Fruit fly (Drosophila melanogaster) whole organism, embryonic: ENCODE measurements around the gene Duox.

Experiments used
- CG1024 ChIP-seq: fragments of 200-800 bp; sonication (Bioruptor generic); IDR thresholded peaks from 2 replicates; pipeline ENCODE4 v1.3.6; 2022; ENCODE audit warnings: missing biosample characterization, missing genetic modification characterization
- CG10979 ChIP-seq: fragments of 200-800 bp; sonication (Bioruptor generic); optimal IDR thresholded peaks from 2 replicates; lab custom pipeline; 2018; ENCODE audit warnings: missing biosample characterization, mild to moderate bottlenecking, missing genetic modification characterization, moderate library complexity
- CG11093 ChIP-seq: fragments of 200-800 bp; sonication (Bioruptor generic); IDR thresholded peaks from 3 replicates; pipeline ENCODE4 v1.3.6; 2022; ENCODE audit warnings: missing biosample characterization, missing genetic modification characterization
- CG12236 ChIP-seq: fragments of 200-800 bp; sonication (Bioruptor generic); optimal IDR thresholded peaks from 2 replicates; lab custom pipeline; 2016; ENCODE audit warnings: missing biosample characterization, missing genetic modification characterization
- CG13296 ChIP-seq: fragments of 200-800 bp; sonication (Bioruptor generic); optimal IDR thresholded peaks from 3 replicates; lab custom pipeline; 2018; ENCODE audit warnings: missing biosample characterization, mild to moderate bottlenecking, missing genetic modification characterization
- CG13775 ChIP-seq: fragments of 200-800 bp; sonication (Bioruptor generic); optimal IDR thresholded peaks from 3 replicates; lab custom pipeline; 2017; ENCODE audit warnings: missing biosample characterization, mild to moderate bottlenecking, missing genetic modification characterization
- CG15073 ChIP-seq: fragments of 200-800 bp; sonication (Bioruptor generic); optimal IDR thresholded peaks from 2 replicates; lab custom pipeline; 2016; ENCODE audit warnings: missing biosample characterization, missing genetic modification characterization
- CG1602 ChIP-seq: fragments of 200-800 bp; sonication (Bioruptor generic); optimal IDR thresholded peaks from 3 replicates; lab custom pipeline; 2016; ENCODE audit warnings: missing biosample characterization, missing genetic modification characterization
- CG17186 ChIP-seq: fragments of 200-800 bp; sonication (Bioruptor generic); optimal IDR thresholded peaks from 3 replicates; lab custom pipeline; 2017; ENCODE audit warnings: missing biosample characterization, missing genetic modification reagents, missing genetic modification characterization
- CG17328 ChIP-seq: fragments of 200-800 bp; sonication (Bioruptor generic); IDR thresholded peaks from 2 replicates; pipeline ENCODE4 v1.3.6; 2022; ENCODE audit warnings: missing biosample characterization, missing genetic modification characterization
- CG18599 ChIP-seq: fragments of 200-800 bp; sonication (Bioruptor generic); optimal IDR thresholded peaks from 3 replicates; lab custom pipeline; 2017; ENCODE audit warnings: missing biosample characterization, missing genetic modification characterization, mild to moderate bottlenecking, moderate library complexity, missing genetic modification reagents
- CG18764 ChIP-seq: fragments of 200-800 bp; sonication (Bioruptor generic); optimal IDR thresholded peaks from 3 replicates; lab custom pipeline; 2016; ENCODE audit warnings: missing biosample characterization, missing genetic modification characterization
- CG30403 ChIP-seq: fragments of 200-800 bp; sonication (Bioruptor generic); optimal IDR thresholded peaks from 3 replicates; lab custom pipeline; 2016; ENCODE audit warnings: missing biosample characterization, missing genetic modification characterization
- CG34422 ChIP-seq: fragments of 200-800 bp; sonication (Bioruptor generic); IDR thresholded peaks from 3 replicates; pipeline ENCODE4 v1.3.6; 2022; ENCODE audit warnings: missing biosample characterization, missing genetic modification characterization
- CG4820 ChIP-seq: fragments of 200-800 bp; sonication (Bioruptor generic); optimal IDR thresholded peaks from 3 replicates; lab custom pipeline; 2016; ENCODE audit warnings: missing biosample characterization, missing genetic modification characterization
- Dfd ChIP-seq, 2 experiments: fragments of >200 bp; optimal IDR thresholded peaks; 2 replicates each; lab custom pipeline; 2017; ENCODE audit warnings: missing biosample characterization in 2 of 2, missing genetic modification characterization in 2 of 2
- Doc3 ChIP-seq: fragments of 200-800 bp; sonication (Bioruptor generic); IDR thresholded peaks from 3 replicates; pipeline ENCODE4 v1.3.6; 2022; ENCODE audit warnings: missing biosample characterization, missing genetic modification characterization; ENCODE audit not compliant: partially characterized antibody
- Ets65A ChIP-seq: fragments of 200-800 bp; sonication (Bioruptor generic); peaks from one replicate; lab custom pipeline; 2016; ENCODE audit warnings: missing biosample characterization, missing genetic modification characterization
- Fer2 ChIP-seq: fragments of 200-800 bp; sonication (Bioruptor generic); optimal IDR thresholded peaks from 2 replicates; lab custom pipeline; 2018; ENCODE audit warnings: missing biosample characterization, mild to moderate bottlenecking, missing genetic modification characterization, moderate library complexity
- Gug ChIP-seq: fragments of 200-800 bp; sonication (Bioruptor generic); IDR thresholded peaks from 4 replicates; pipeline ENCODE4 v1.3.6; 2022; ENCODE audit warnings: missing biosample characterization, missing genetic modification characterization
- HLHmδ ChIP-seq: fragments of 200-800 bp; sonication (Bioruptor generic); optimal IDR thresholded peaks from 2 replicates; lab custom pipeline; 2018; ENCODE audit warnings: missing biosample characterization, mild to moderate bottlenecking, missing genetic modification characterization, moderate library complexity
- Hr51 ChIP-seq, 2 experiments: fragments of 200-800 bp; sonication (Bioruptor generic); optimal IDR thresholded peaks; 2 replicates in 1 of 2; 3 replicates in 1 of 2; lab custom pipeline; 2016 to 2018; ENCODE audit warnings: missing biosample characterization in 2 of 2, missing genetic modification characterization in 2 of 2, mild to moderate bottlenecking in 1 of 2, moderate library complexity in 1 of 2
- Lpt ChIP-seq: fragments of >200 bp; optimal IDR thresholded peaks from 2 replicates; lab custom pipeline; 2018; ENCODE audit warnings: missing biosample characterization, missing genetic modification characterization
- Med ChIP-seq: fragments of 200-800 bp; sonication (Bioruptor generic); peaks from one replicate; lab custom pipeline; 2016; ENCODE audit warnings: missing biosample characterization, missing genetic modification characterization, mild to moderate bottlenecking, inconsistent platforms, moderate library complexity
- Myb ChIP-seq: fragments of 200-800 bp; sonication (Bioruptor generic); optimal IDR thresholded peaks from 2 replicates; lab custom pipeline; 2016; ENCODE audit warnings: missing biosample characterization, missing genetic modification characterization
- Sox102F ChIP-seq: fragments of 200-800 bp; sonication (Bioruptor generic); optimal IDR thresholded peaks from 2 replicates; lab custom pipeline; 2018; ENCODE audit warnings: missing biosample characterization, mild to moderate bottlenecking, missing genetic modification characterization, moderate library complexity
- Sry-β ChIP-seq: fragments of 200-800 bp; sonication (Bioruptor generic); optimal IDR thresholded peaks from 2 replicates; lab custom pipeline; 2018; ENCODE audit warnings: missing biosample characterization, mild to moderate bottlenecking, missing genetic modification characterization, moderate library complexity
- Usf ChIP-seq: fragments of 200-800 bp; sonication (Bioruptor generic); optimal IDR thresholded peaks from 2 replicates; lab custom pipeline; 2017; ENCODE audit warnings: missing genotype, missing biosample characterization, missing genetic modification characterization
- ac ChIP-seq: fragments of 200-800 bp; sonication (Bioruptor generic); optimal IDR thresholded peaks from 3 replicates; lab custom pipeline; 2017; ENCODE audit warnings: missing biosample characterization, mild to moderate bottlenecking, missing genetic modification characterization
- bab2 ChIP-seq: fragments of 200-800 bp; sonication (Bioruptor generic); optimal IDR thresholded peaks from 2 replicates; lab custom pipeline; 2016; ENCODE audit warnings: missing biosample characterization, missing genetic modification characterization
- bcd ChIP-seq: fragments of 200-800 bp; sonication (Bioruptor generic); optimal IDR thresholded peaks from 2 replicates; lab custom pipeline; 2017; ENCODE audit warnings: missing biosample characterization, mild to moderate bottlenecking, missing genetic modification characterization
- esg ChIP-seq: fragments of 200-800 bp; sonication (Bioruptor generic); conservative IDR thresholded peaks from 2 replicates; pipeline ENCODE4 v1.3.6; 2022; ENCODE audit warnings: missing biosample characterization, missing genetic modification characterization
- h ChIP-seq: fragments of >200 bp; optimal IDR thresholded peaks from 2 replicates; lab custom pipeline; 2017
- ken ChIP-seq: fragments of 200-800 bp; sonication (Bioruptor generic); IDR thresholded peaks from 3 replicates; pipeline ENCODE4 v1.3.6; 2022; ENCODE audit warnings: missing biosample characterization, missing genetic modification characterization
- klu ChIP-seq: fragments of 200-800 bp; sonication (Bioruptor generic); IDR thresholded peaks from 2 replicates; pipeline ENCODE4 v1.3.6; 2022; ENCODE audit warnings: missing biosample characterization, missing genetic modification characterization
- knrl ChIP-seq: fragments of 200-800 bp; sonication (Bioruptor generic); IDR thresholded peaks from 3 replicates; pipeline ENCODE4 v1.3.6; 2022; ENCODE audit warnings: missing biosample characterization, missing genetic modification characterization; ENCODE audit not compliant: partially characterized antibody
- lbe ChIP-seq: fragments of 200-800 bp; sonication (Bioruptor generic); optimal IDR thresholded peaks from 2 replicates; lab custom pipeline; 2016; ENCODE audit warnings: missing biosample characterization, mild to moderate bottlenecking, missing genetic modification characterization
- lmd ChIP-seq: fragments of 200-800 bp; sonication (Bioruptor generic); IDR thresholded peaks from 2 replicates; pipeline ENCODE4 v1.3.6; 2022; ENCODE audit warnings: missing biosample characterization, missing genetic modification characterization
- nau ChIP-seq: fragments of 200-800 bp; sonication (Bioruptor generic); optimal IDR thresholded peaks from 3 replicates; lab custom pipeline; 2017; ENCODE audit warnings: missing biosample characterization, mild to moderate bottlenecking, missing genetic modification characterization, missing genetic modification reagents
- p53 ChIP-seq: fragments of 200-800 bp; sonication (Bioruptor generic); optimal IDR thresholded peaks from 2 replicates; lab custom pipeline; 2016; ENCODE audit warnings: missing biosample characterization, missing genetic modification characterization
- pnt ChIP-seq: fragments of 200-800 bp; sonication (Bioruptor generic); optimal IDR thresholded peaks from 3 replicates; lab custom pipeline; 2016; ENCODE audit warnings: missing biosample characterization, missing genetic modification characterization
- scrt ChIP-seq: fragments of 200-800 bp; sonication (Bioruptor generic); optimal IDR thresholded peaks from 2 replicates; lab custom pipeline; 2018; ENCODE audit warnings: missing biosample characterization, mild to moderate bottlenecking, missing genetic modification characterization, moderate library complexity
- sd ChIP-seq: fragments of 200-800 bp; sonication (Bioruptor generic); optimal IDR thresholded peaks from 3 replicates; lab custom pipeline; 2018; ENCODE audit warnings: missing biosample characterization, mild to moderate bottlenecking, missing genetic modification characterization, moderate library complexity
- sens ChIP-seq: fragments of 200-800 bp; sonication (Bioruptor generic); peaks from one replicate; lab custom pipeline; 2016; ENCODE audit warnings: missing biosample characterization, missing genetic modification characterization
- sim ChIP-seq: fragments of 200-800 bp; sonication (Bioruptor generic); IDR thresholded peaks from 2 replicates; pipeline ENCODE4 v1.3.6; 2022; ENCODE audit warnings: missing biosample characterization, missing genetic modification characterization
- sna ChIP-seq: fragments of 200-800 bp; sonication (Bioruptor generic); IDR thresholded peaks from 2 replicates; pipeline ENCODE4 v1.3.6; 2022; ENCODE audit warnings: missing biosample characterization, missing genetic modification characterization; ENCODE audit not compliant: partially characterized antibody
- stc ChIP-seq: fragments of 200-800 bp; sonication (Bioruptor generic); IDR thresholded peaks from 2 replicates; pipeline ENCODE4 v1.3.6; 2022; ENCODE audit warnings: missing biosample characterization, missing genetic modification characterization
- tll ChIP-seq, 2 experiments: fragments of 200-800 bp in 1 of 2; fragments of >200 bp in 1 of 2; sonication (Bioruptor generic) in 1 of 2; optimal IDR thresholded peaks; 2 replicates each; lab custom pipeline; 2017 to 2019; ENCODE audit warnings: missing biosample characterization in 2 of 2, missing genetic modification characterization in 2 of 2, mild to moderate bottlenecking in 1 of 2, moderate library complexity in 1 of 2
- trem ChIP-seq: fragments of 200-800 bp; optimal IDR thresholded peaks from 3 replicates; lab custom pipeline; 2019; ENCODE audit warnings: missing biosample characterization, mild to moderate bottlenecking, missing genetic modification characterization, moderate library complexity
- wor ChIP-seq: fragments of 200-800 bp; sonication (Bioruptor generic); IDR thresholded peaks from 2 replicates; pipeline ENCODE4 v1.3.6; 2022; ENCODE audit warnings: missing biosample characterization, missing genetic modification characterization

Duox gene

DNA sequence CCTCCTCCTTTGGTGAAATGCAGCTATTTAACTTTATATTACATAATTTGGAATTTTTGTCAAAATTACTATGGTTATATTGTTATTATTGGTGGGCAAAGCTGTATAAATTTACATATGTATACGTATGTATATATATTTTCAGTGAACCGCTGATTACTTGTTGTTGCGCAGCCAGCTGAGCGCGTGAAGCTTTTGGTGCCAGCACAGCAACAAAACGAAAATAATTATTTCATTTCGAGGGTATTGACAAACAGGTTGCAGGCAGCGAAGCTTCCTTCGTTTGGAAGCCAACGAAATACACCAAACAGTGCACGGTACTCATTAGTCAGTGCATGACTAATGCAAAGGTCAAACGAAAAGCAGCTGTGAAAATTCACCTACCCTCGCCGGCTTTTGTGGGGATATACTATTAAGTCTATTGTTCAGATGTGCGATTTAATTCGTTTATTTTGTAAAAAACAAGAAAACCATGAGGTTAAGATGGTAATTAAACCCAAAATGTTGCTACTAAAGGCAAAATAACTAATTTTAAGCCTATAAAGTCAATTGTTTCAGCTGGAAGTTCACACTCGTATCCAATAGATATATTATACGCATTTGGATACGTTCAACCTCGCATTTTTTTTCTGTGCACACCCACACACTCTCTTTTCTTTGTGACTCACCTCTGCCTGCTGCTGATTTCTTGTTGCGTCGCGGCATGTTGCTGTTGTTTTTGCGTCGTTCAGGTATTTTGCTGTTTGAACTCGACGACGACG is 43.1 kb upstream of the Duox start (continued):
- TF ChIP-seq HLHmδ (GFP tag; lab: Kevin White, UChicago) (no peak), klu (GFP tag; lab: Robert Waterston, UW) (no peak), lmd (peak; percentile 23; the same call in 1 of the 2 replicates), Gug (GFP tag; lab: Robert Waterston, UW) (peak; percentile 9; the same call in 1 of the 4 replicates), CG18599 (GFP tag; lab: Kevin White, UChicago) (peak; percentile 25), CG34422 (GFP tag; lab: Robert Waterston, UW) (no peak), bab2 (GFP tag; lab: Kevin White, UChicago) (no peak), sna (GFP tag; lab: Robert Waterston, UW) (no peak), ac (GFP tag; lab: Kevin White, UChicago) (no peak), p53 (GFP tag; lab: Kevin White, UChicago) (no peak), CG4820 (GFP tag; lab: Kevin White, UChicago) (peak; percentile 2), CG30403 (GFP tag; lab: Kevin White, UChicago) (peak; percentile 33), nau (GFP tag; lab: Kevin White, UChicago) (no peak), Dfd (GFP tag; optimal IDR thresholded peaks at IDR 0.05; lab: Kevin White, UChicago) (no peak), CG15073 (GFP tag; lab: Kevin White, UChicago) (no peak), Fer2 (tag; lab: Kevin White, UChicago) (no peak), ken (no peak), tll (GFP tag; optimal IDR thresholded peaks at IDR 0.05; lab: Kevin White, UChicago) (peak in 1 of 2 experiments; percentile 49), sim (GFP tag; lab: Robert Waterston, UW) (no peak), esg (GFP tag; lab: Robert Waterston, UW) (no peak), CG18764 (GFP tag; lab: Kevin White, UChicago) (no peak), h (lab: Kevin White, UChicago) (no peak), Lpt (GFP tag; lab: Kevin White, UChicago) (no peak), CG12236 (GFP tag; lab: Kevin White, UChicago) (no peak), pnt (GFP tag; lab: Kevin White, UChicago) (no peak), lbe (GFP tag; lab: Kevin White, UChicago) (no peak), Sox102F (GFP tag; lab: Kevin White, UChicago) (peak; percentile 38), CG11093 (GFP tag; lab: Robert Waterston, UW) (0 out of 3 replicates have a peak, but pooled peaks have one; percentile 38), bcd (GFP tag; lab: Kevin White, UChicago) (no peak), trem (no peak), sens (GFP tag; lab: Kevin White, UChicago) (peak; percentile 85), Hr51 (GFP tag; optimal IDR thresholded peaks at IDR 0.05; lab: Kevin White, UChicago) (peak; percentile 41 to 54), CG13296 (GFP tag; lab: Kevin White, UChicago) (no peak), scrt (GFP tag; lab: Kevin White, UChicago) (no peak), CG17186 (GFP tag; lab: Kevin White, UChicago) (no peak), sd (tag; lab: Kevin White, UChicago) (peak; percentile 23), Sry-β (GFP tag; lab: Kevin White, UChicago) (no peak), knrl (GFP tag; lab: Robert Waterston, UW) (no peak), CG1024 (GFP tag; lab: Robert Waterston, UW) (0 out of 2 replicates have a peak, but pooled peaks have one; percentile 23), Myb (GFP tag; lab: Kevin White, UChicago) (no peak), CG17328 (GFP tag; lab: Robert Waterston, UW) (no peak), wor (GFP tag; lab: Robert Waterston, UW) (no peak), Doc3 (GFP tag; lab: Robert Waterston, UW) (no peak), CG10979 (tag; lab: Kevin White, UChicago) (peak; percentile 31), Usf (no peak), Med (GFP tag; lab: Kevin White, UChicago) (peak; percentile 79), CG13775 (GFP tag; lab: Kevin White, UChicago) (peak; percentile 20), CG1602 (GFP tag; lab: Kevin White, UChicago) (no peak), stc (GFP tag; lab: Robert Waterston, UW) (peak; percentile 42), Ets65A (GFP tag; lab: Kevin White, UChicago) (peak; percentile 77)
